Worm (Caenorhabditis elegans): ENCODE measurements around the gene egl-47.

DNA sequence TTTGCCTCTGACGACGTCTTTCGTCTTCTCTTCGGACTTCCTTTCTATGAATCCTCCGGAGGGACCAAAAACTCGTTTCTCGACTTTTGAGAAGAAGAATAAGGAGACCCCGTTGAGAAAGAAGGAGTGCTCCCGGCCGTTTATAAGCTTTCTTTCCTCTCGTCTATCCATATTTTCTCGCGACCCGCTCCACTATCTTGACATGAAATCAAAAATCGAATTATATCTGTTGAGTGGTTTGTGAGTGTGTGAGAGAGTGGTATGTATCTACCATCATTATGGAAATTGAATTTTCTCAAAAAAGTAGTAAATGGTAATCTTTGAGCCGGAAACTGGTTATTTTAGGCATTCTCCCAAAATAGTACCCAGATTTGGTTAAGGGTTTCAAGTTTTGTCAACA is 11.8 kb downstream of the egl-47 start:
- TF ChIP-seq lin-40 (tag; optimal IDR thresholded peaks at IDR 0.05) (no peak), Y95B8A.8 (GFP tag; IDR thresholded peaks at IDR 0.05) (no peak), F49E8.2 (tag; optimal IDR thresholded peaks at IDR 0.05; ENCODE audit: insufficient read depth) (no peak)
